Worm (Caenorhabditis elegans) whole organism, mixed stage, embryonic: ENCODE results near the gene F57B9.8.

Experiments used
- M03D4.4 ChIP-seq: sonication (generic microtip); optimal IDR thresholded peaks from 2 replicates; lab custom pipeline; 2017; ENCODE audit warnings: mild to moderate bottlenecking, missing genetic modification characterization, missing compliant biosample characterization
- bed-3 ChIP-seq: fragments of 200-800 bp; sonication (Bioruptor generic); optimal IDR thresholded peaks from 3 replicates; lab custom pipeline; 2018; ENCODE audit warnings: mild to moderate bottlenecking, missing genetic modification characterization, moderate library complexity, missing compliant biosample characterization
- blmp-1 ChIP-seq: fragments of 150-350 bp; optimal IDR thresholded peaks from 2 replicates; lab custom pipeline; 2014; ENCODE audit warnings: missing biosample characterization, missing genetic modification characterization
- ceh-39 ChIP-seq: fragments of 150-350 bp; optimal IDR thresholded peaks from 2 replicates; lab custom pipeline; 2014; ENCODE audit warnings: missing biosample characterization, missing genetic modification characterization
- ceh-43 ChIP-seq: fragments of 200-800 bp; sonication (Bioruptor generic); optimal IDR thresholded peaks from 2 replicates; lab custom pipeline; 2018; ENCODE audit warnings: mild to moderate bottlenecking, missing genetic modification characterization, moderate library complexity, missing compliant biosample characterization
- ceh-83 ChIP-seq: fragments of 200-800 bp; sonication (Bioruptor generic); optimal IDR thresholded peaks from 2 replicates; lab custom pipeline; 2018; ENCODE audit warnings: mild to moderate bottlenecking, missing genetic modification characterization, missing compliant biosample characterization
- ces-1 ChIP-seq: fragments of 150-350 bp; optimal IDR thresholded peaks from 2 replicates; lab custom pipeline; 2014; ENCODE audit warnings: missing biosample characterization, missing genetic modification reagents, missing genetic modification characterization
- cnd-1 ChIP-seq: fragments of 200-800 bp; sonication (Bioruptor generic); optimal IDR thresholded peaks from 2 replicates; lab custom pipeline; 2018; ENCODE audit warnings: mild to moderate bottlenecking, missing genetic modification characterization, missing compliant biosample characterization
- drap-1 ChIP-seq: fragments of 200-800 bp; sonication (Bioruptor generic); optimal IDR thresholded peaks from 3 replicates; lab custom pipeline; 2018; ENCODE audit warnings: mild to moderate bottlenecking, missing genetic modification characterization, missing compliant biosample characterization
- elt-1 ChIP-seq: sonication (generic microtip); optimal IDR thresholded peaks from 2 replicates; lab custom pipeline; 2017; ENCODE audit warnings: missing genetic modification characterization, mild to moderate bottlenecking, missing compliant biosample characterization, antibody characterized with exemption, moderate library complexity, borderline replicate concordance; ENCODE audit not compliant: insufficient read depth
- elt-3 ChIP-seq: fragments of 150-350 bp; optimal IDR thresholded peaks from 2 replicates; lab custom pipeline; 2014; ENCODE audit warnings: missing biosample characterization, missing genetic modification characterization
- flh-1 ChIP-seq: fragments of 200-800 bp; sonication (Bioruptor generic); optimal IDR thresholded peaks from 2 replicates; lab custom pipeline; 2018; ENCODE audit warnings: mild to moderate bottlenecking, missing genetic modification characterization, moderate library complexity, missing compliant biosample characterization
- ham-2 ChIP-seq: fragments of 200-800 bp; sonication (Bioruptor generic); optimal IDR thresholded peaks from 2 replicates; lab custom pipeline; 2018; ENCODE audit warnings: mild to moderate bottlenecking, missing genetic modification characterization, missing compliant biosample characterization
- hlh-1 ChIP-seq: fragments of 150-350 bp; optimal IDR thresholded peaks from 2 replicates; lab custom pipeline; 2014; ENCODE audit warnings: missing biosample characterization, missing genetic modification reagents, missing genetic modification characterization
- lin-13 ChIP-seq: fragments of 150-350 bp; optimal IDR thresholded peaks from 2 replicates; lab custom pipeline; 2014; ENCODE audit warnings: missing biosample characterization, missing genetic modification characterization
- lin-32 ChIP-seq: fragments of 200-800 bp; sonication (Bioruptor generic); optimal IDR thresholded peaks from 2 replicates; lab custom pipeline; 2018; ENCODE audit warnings: mild to moderate bottlenecking, missing genetic modification characterization, missing compliant biosample characterization
- lsy-2 ChIP-seq: fragments of 150-350 bp; optimal IDR thresholded peaks from 2 replicates; lab custom pipeline; 2014; ENCODE audit warnings: missing biosample characterization, missing genetic modification characterization
- mab-5 ChIP-seq: fragments of 150-350 bp; optimal IDR thresholded peaks from 2 replicates; lab custom pipeline; 2014; ENCODE audit warnings: missing biosample characterization, missing genetic modification characterization
- mep-1 ChIP-seq: fragments of 150-350 bp; optimal IDR thresholded peaks from 2 replicates; lab custom pipeline; 2017; ENCODE audit warnings: missing biosample characterization, missing genetic modification reagents, missing genetic modification characterization, inconsistent platforms
- mls-2 ChIP-seq: sonication (generic microtip); optimal IDR thresholded peaks from 2 replicates; lab custom pipeline; 2016; ENCODE audit warnings: mild to moderate bottlenecking, missing genetic modification characterization, moderate library complexity, missing compliant biosample characterization
- nhr-12 ChIP-seq: fragments of 150-350 bp; optimal IDR thresholded peaks from 2 replicates; lab custom pipeline; 2014; ENCODE audit warnings: missing biosample characterization, missing genetic modification characterization
- nhr-2 ChIP-seq: fragments of 150-350 bp; optimal IDR thresholded peaks from 2 replicates; lab custom pipeline; 2014; ENCODE audit warnings: missing biosample characterization, missing genetic modification characterization
- nhr-237 ChIP-seq: fragments of 150-350 bp; optimal IDR thresholded peaks from 2 replicates; lab custom pipeline; 2014; ENCODE audit warnings: missing biosample characterization, missing genetic modification characterization
- nhr-28 ChIP-seq: fragments of 150-350 bp; optimal IDR thresholded peaks from 2 replicates; lab custom pipeline; 2014; ENCODE audit warnings: missing biosample characterization, missing genetic modification characterization
- nhr-76 ChIP-seq: sonication (generic microtip); optimal IDR thresholded peaks from 2 replicates; lab custom pipeline; 2017; ENCODE audit warnings: missing biosample characterization, missing genetic modification characterization
- pha-4 ChIP-seq: fragments of 150-350 bp; optimal IDR thresholded peaks from 2 replicates; lab custom pipeline; 2018; ENCODE audit warnings: missing biosample characterization, missing genetic modification reagents, missing genetic modification characterization
- sem-2 ChIP-seq: fragments of 200-800 bp; sonication (Bioruptor generic); optimal IDR thresholded peaks from 2 replicates; lab custom pipeline; 2018; ENCODE audit warnings: mild to moderate bottlenecking, missing genetic modification characterization, missing compliant biosample characterization
- snpc-4 ChIP-seq: fragments of 150-350 bp; optimal IDR thresholded peaks from 2 replicates; lab custom pipeline; 2014; ENCODE audit warnings: missing biosample characterization, missing genetic modification characterization
- sptf-1 ChIP-seq: sonication (generic microtip); optimal IDR thresholded peaks from 2 replicates; lab custom pipeline; 2017; ENCODE audit warnings: mild to moderate bottlenecking, missing genetic modification characterization, moderate library complexity, missing compliant biosample characterization
- tbx-8 ChIP-seq: fragments of 200-800 bp; sonication (Bioruptor generic); optimal IDR thresholded peaks from 2 replicates; lab custom pipeline; 2018; ENCODE audit warnings: mild to moderate bottlenecking, missing genetic modification characterization, moderate library complexity, missing compliant biosample characterization
- unc-120 ChIP-seq: sonication (generic microtip); optimal IDR thresholded peaks from 2 replicates; lab custom pipeline; 2017; ENCODE audit warnings: missing genetic modification characterization, missing compliant biosample characterization; ENCODE audit not compliant: poor library complexity, severe bottlenecking
- unc-39 ChIP-seq: fragments of 150-350 bp; optimal IDR thresholded peaks from 2 replicates; lab custom pipeline; 2014; ENCODE audit warnings: missing biosample characterization, missing genetic modification characterization
- unc-62 ChIP-seq: fragments of 150-350 bp; optimal IDR thresholded peaks from 2 replicates; lab custom pipeline; 2014; ENCODE audit warnings: missing biosample characterization, missing genetic modification reagents, missing genetic modification characterization
- zip-8 ChIP-seq: fragments of 150-350 bp; optimal IDR thresholded peaks from 2 replicates; lab custom pipeline; 2014; ENCODE audit warnings: missing biosample characterization, missing genetic modification characterization
- ztf-11 ChIP-seq: fragments of 150-350 bp; optimal IDR thresholded peaks from 2 replicates; lab custom pipeline; 2014; ENCODE audit warnings: missing biosample characterization, missing genetic modification characterization

F57B9.8 gene

ce11 chrIII:6888497-6888896, 46.6 kb downstream of the F57B9.8 start:
- no peak for TF ChIP-seq snpc-4 (tag; lab: Kevin White, UChicago)

DNA sequence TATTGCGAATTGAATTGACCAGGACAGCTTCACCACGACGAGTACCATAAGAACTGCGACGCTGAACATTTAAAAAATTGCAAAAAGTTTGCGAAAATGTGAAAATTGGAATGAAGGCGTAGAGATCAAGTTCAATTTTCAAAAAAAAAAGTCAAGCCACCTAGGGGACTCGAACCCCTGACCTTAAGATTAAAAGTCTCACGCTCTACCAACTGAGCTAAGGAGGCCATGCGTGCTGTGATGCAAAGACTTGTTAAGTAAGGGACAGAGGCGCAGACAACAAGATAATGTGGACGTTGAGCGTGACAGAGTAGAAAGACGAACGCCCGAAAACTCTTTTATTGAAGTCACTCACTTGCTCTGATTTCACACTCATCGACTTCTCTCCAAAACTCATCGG, 47.5 kb downstream of the F57B9.8 start:
- TF ChIP-seq unc-39 (tag; lab: Kevin White, UChicago) (peak; percentile 13), tbx-8 (peak; percentile 46), mep-1 (tag; lab: Kevin White, UChicago) (peak; percentile 55), ceh-43 (peak; percentile 64), elt-1 (no peak), M03D4.4 (tag; lab: Kevin White, UChicago) (peak; percentile 81), sem-2 (GFP tag; lab: Kevin White, UChicago) (peak; percentile 68), nhr-76 (no peak), unc-62 (GFP tag; lab: Kevin White, UChicago) (no peak), blmp-1 (tag; lab: Kevin White, UChicago) (no peak), snpc-4 (tag; lab: Kevin White, UChicago) (no peak), nhr-28 (peak; percentile 38), ham-2 (peak; percentile 41), lin-13 (peak; percentile 16), ceh-83 (peak; percentile 81), lin-32 (peak; percentile 60), ceh-39 (no peak), lsy-2 (peak; percentile 45), nhr-2 (tag; lab: Kevin White, UChicago) (no peak), cnd-1 (tag; lab: Kevin White, UChicago) (peak; percentile 70), sptf-1 (tag; lab: Kevin White, UChicago) (peak; percentile 87), hlh-1 (peak; percentile 42), ztf-11 (tag; lab: Kevin White, UChicago) (peak; percentile 32), nhr-237 (tag; lab: Kevin White, UChicago) (no peak), drap-1 (GFP tag; lab: Kevin White, UChicago) (peak; percentile 61), mls-2 (tag; lab: Kevin White, UChicago) (peak; percentile 85), bed-3 (GFP tag; lab: Kevin White, UChicago) (peak; percentile 63), mab-5 (tag; lab: Kevin White, UChicago) (no peak), flh-1 (GFP tag; lab: Kevin White, UChicago) (peak; percentile 46), zip-8 (tag; lab: Kevin White, UChicago) (no peak), elt-3 (tag; lab: Kevin White, UChicago) (no peak), nhr-12 (tag; lab: Kevin White, UChicago) (no peak), pha-4 (tag; lab: Kevin White, UChicago) (no peak), unc-120 (tag; lab: Kevin White, UChicago) (peak; percentile 80), ces-1 (GFP tag; lab: Kevin White, UChicago) (peak; percentile 56)

ce11 chrIII:6885889-6886288, 49.2 kb downstream of the F57B9.8 start:
- TF ChIP-seq nhr-12 (tag; lab: Kevin White, UChicago) (no peak), sptf-1 (tag; lab: Kevin White, UChicago) (no peak), zip-8 (tag; lab: Kevin White, UChicago) (no peak), unc-39 (tag; lab: Kevin White, UChicago) (no peak), nhr-2 (tag; lab: Kevin White, UChicago) (no peak), nhr-76 (no peak), lin-13 (no peak), mep-1 (tag; lab: Kevin White, UChicago) (no peak), tbx-8 (no peak), elt-3 (tag; lab: Kevin White, UChicago) (no peak), unc-62 (GFP tag; lab: Kevin White, UChicago) (no peak), mls-2 (tag; lab: Kevin White, UChicago) (no peak), drap-1 (GFP tag; lab: Kevin White, UChicago) (no peak), mab-5 (tag; lab: Kevin White, UChicago) (no peak), bed-3 (GFP tag; lab: Kevin White, UChicago) (no peak), M03D4.4 (tag; lab: Kevin White, UChicago) (no peak), cnd-1 (tag; lab: Kevin White, UChicago) (no peak), ztf-11 (tag; lab: Kevin White, UChicago) (no peak), unc-120 (tag; lab: Kevin White, UChicago) (no peak), hlh-1 (no peak)
